Worm (Caenorhabditis elegans) whole organism, young adult: ENCODE measurements around the gene anmt-2.

Experiments
- B0019.2 ChIP-seq: fragments of 200-800 bp; sonication (Bioruptor generic); conservative IDR thresholded peaks from 2 replicates; pipeline ENCODE4 v1.3.6; 2022; ENCODE audit warnings: missing genetic modification reagents, missing genetic modification characterization, missing compliant biosample characterization
- B0336.3 ChIP-seq: fragments of 200-800 bp; sonication (Bioruptor generic); IDR thresholded peaks from 2 replicates; pipeline ENCODE4 v1.3.6; 2022; ENCODE audit warnings: missing genetic modification characterization, missing compliant biosample characterization
- C06A6.2 ChIP-seq: fragments of 200-800 bp; sonication (Bioruptor generic); conservative IDR thresholded peaks from 2 replicates; pipeline ENCODE4 v1.3.6; 2022; ENCODE audit warnings: missing genetic modification characterization, missing compliant biosample characterization
- C17E4.6 ChIP-seq: fragments of 200-800 bp; sonication (Bioruptor generic); IDR thresholded peaks from 2 replicates; pipeline ENCODE4 v1.3.6; 2022; ENCODE audit warnings: missing genetic modification reagents, missing genetic modification characterization, missing compliant biosample characterization
- F22D6.2 ChIP-seq: sonication (generic microtip); optimal IDR thresholded peaks from 2 replicates; lab custom pipeline; 2016; ENCODE audit warnings: mild to moderate bottlenecking, missing genetic modification characterization, missing compliant biosample characterization
- F23B12.7 ChIP-seq: sonication (generic microtip); optimal IDR thresholded peaks from 2 replicates; lab custom pipeline; 2017; ENCODE audit warnings: missing genetic modification characterization, mild to moderate bottlenecking, missing compliant biosample characterization, antibody characterized with exemption, moderate library complexity; ENCODE audit not compliant: insufficient read depth
- F39B2.1 ChIP-seq: fragments of 200-800 bp; sonication (Bioruptor generic); IDR thresholded peaks from 2 replicates; pipeline ENCODE4 v1.3.6; 2022; ENCODE audit warnings: missing genetic modification reagents, missing genetic modification characterization, missing compliant biosample characterization
- F49E8.2 ChIP-seq: sonication (generic microtip); optimal IDR thresholded peaks from 3 replicates; lab custom pipeline; 2017; ENCODE audit warnings: missing genetic modification characterization, mild to moderate bottlenecking, missing compliant biosample characterization, antibody characterized with exemption, moderate library complexity; ENCODE audit not compliant: insufficient read depth
- F55B11.4 ChIP-seq: sonication (generic microtip); optimal IDR thresholded peaks from 2 replicates; lab custom pipeline; 2016; ENCODE audit warnings: missing compliant biosample characterization, missing genetic modification characterization, borderline replicate concordance; ENCODE audit not compliant: insufficient read depth
- Y67H2A.10 ChIP-seq: fragments of 200-800 bp; sonication (Bioruptor generic); conservative IDR thresholded peaks from 2 replicates; pipeline ENCODE4 v1.3.6; 2022; ENCODE audit warnings: missing genetic modification reagents, missing genetic modification characterization, missing compliant biosample characterization
- athp-1 ChIP-seq: sonication (generic microtip); optimal IDR thresholded peaks from 2 replicates; lab custom pipeline; 2017; ENCODE audit warnings: mild to moderate bottlenecking, missing genetic modification characterization, missing compliant biosample characterization
- attf-6 ChIP-seq: fragments of 200-800 bp; sonication (Bioruptor generic); IDR thresholded peaks from 2 replicates; pipeline ENCODE4 v1.3.6; 2022; ENCODE audit warnings: missing genetic modification reagents, missing genetic modification characterization, missing compliant biosample characterization
- ccch-3 ChIP-seq: fragments of 200-800 bp; sonication (Bioruptor generic); optimal IDR thresholded peaks from 2 replicates; lab custom pipeline; 2018; ENCODE audit warnings: mild to moderate bottlenecking, missing genetic modification characterization, missing compliant biosample characterization
- cebp-1 ChIP-seq, 2 experiments: fragments of 200-800 bp in 1 of 2; sonication (Bioruptor generic) in 1 of 2; sonication (generic microtip) in 1 of 2; IDR thresholded peaks in 1 of 2; optimal IDR thresholded peaks in 1 of 2; 2 replicates each; pipeline versions ENCODE4 v1.3.6 to Lab custom; 2017 to 2022; ENCODE audit warnings: missing compliant biosample characterization in 2 of 2, missing genetic modification characterization in 2 of 2, mild to moderate bottlenecking in 1 of 2, missing genetic modification reagents in 1 of 2, moderate library complexity in 1 of 2
- ceh-100 ChIP-seq: fragments of 200-800 bp; sonication (Bioruptor generic); IDR thresholded peaks from 2 replicates; pipeline ENCODE4 v1.3.6; 2022; ENCODE audit warnings: missing genetic modification reagents, missing genetic modification characterization, missing compliant biosample characterization
- ceh-79 ChIP-seq: sonication (generic microtip); optimal IDR thresholded peaks from 2 replicates; lab custom pipeline; 2017; ENCODE audit warnings: mild to moderate bottlenecking, missing genetic modification characterization, missing compliant biosample characterization
- ceh-91 ChIP-seq: fragments of 200-800 bp; sonication (Bioruptor generic); IDR thresholded peaks from 2 replicates; pipeline ENCODE4 v1.3.6; 2022; ENCODE audit warnings: missing genetic modification reagents, missing genetic modification characterization, missing compliant biosample characterization
- chd-7 ChIP-seq: sonication (generic microtip); optimal IDR thresholded peaks from 2 replicates; lab custom pipeline; 2016; ENCODE audit warnings: mild to moderate bottlenecking, missing genetic modification characterization, moderate library complexity, missing compliant biosample characterization
- dox-1 ChIP-seq: fragments of 200-800 bp; sonication (Bioruptor generic); IDR thresholded peaks from 2 replicates; pipeline ENCODE4 v1.3.6; 2022; ENCODE audit warnings: missing genetic modification reagents, missing genetic modification characterization, missing compliant biosample characterization
- ekl-4 ChIP-seq: fragments of 200-800 bp; sonication (Bioruptor generic); IDR thresholded peaks from 2 replicates; pipeline ENCODE4 v1.3.6; 2022; ENCODE audit warnings: missing genetic modification reagents, missing genetic modification characterization, missing compliant biosample characterization
- hlh-12 ChIP-seq: sonication (generic microtip); optimal IDR thresholded peaks from 2 replicates; lab custom pipeline; 2016; ENCODE audit warnings: missing genetic modification characterization, missing compliant biosample characterization
- hmg-1.2 ChIP-seq: fragments of 200-800 bp; sonication (Bioruptor generic); IDR thresholded peaks from 2 replicates; pipeline ENCODE4 v1.3.6; 2022; ENCODE audit warnings: missing genetic modification reagents, missing genetic modification characterization, missing compliant biosample characterization
- hmg-20 ChIP-seq: fragments of 200-800 bp; sonication (Bioruptor generic); IDR thresholded peaks from 2 replicates; pipeline ENCODE4 v1.3.6; 2022; ENCODE audit warnings: missing genetic modification reagents, missing genetic modification characterization, missing compliant biosample characterization
- lag-1 ChIP-seq: fragments of 200-800 bp; sonication (Bioruptor generic); IDR thresholded peaks from 2 replicates; pipeline ENCODE4 v1.3.6; 2022; ENCODE audit warnings: missing genetic modification reagents, missing genetic modification characterization, missing compliant biosample characterization
- let-607 ChIP-seq, 2 experiments: fragments of 200-800 bp in 1 of 2; sonication (Bioruptor generic) in 1 of 2; sonication (generic microtip) in 1 of 2; optimal IDR thresholded peaks; 2 replicates each; lab custom pipeline; 2016 to 2018; ENCODE audit warnings: mild to moderate bottlenecking in 2 of 2, missing compliant biosample characterization in 2 of 2, missing genetic modification characterization in 2 of 2, moderate library complexity in 2 of 2, missing genotype in 1 of 2
- lin-26 ChIP-seq: fragments of 200-800 bp; sonication (Bioruptor generic); IDR thresholded peaks from 2 replicates; pipeline ENCODE4 v1.3.6; 2022; ENCODE audit warnings: missing genetic modification reagents, missing genetic modification characterization, missing compliant biosample characterization
- lsl-1 ChIP-seq: fragments of 200-800 bp; sonication (Bioruptor generic); optimal IDR thresholded peaks from 2 replicates; lab custom pipeline; 2018; ENCODE audit warnings: mild to moderate bottlenecking, missing genetic modification characterization, moderate library complexity, missing compliant biosample characterization
- madf-10 ChIP-seq: sonication (generic microtip); optimal IDR thresholded peaks from 2 replicates; lab custom pipeline; 2016; ENCODE audit warnings: mild to moderate bottlenecking, missing genetic modification characterization, missing compliant biosample characterization
- nfya-1 ChIP-seq: sonication (generic microtip); optimal IDR thresholded peaks from 2 replicates; lab custom pipeline; 2017; ENCODE audit warnings: antibody characterized with exemption, missing compliant biosample characterization, missing genetic modification characterization, borderline replicate concordance; ENCODE audit not compliant: insufficient read depth
- nhr-120 ChIP-seq: fragments of 200-800 bp; sonication (Bioruptor generic); IDR thresholded peaks from 2 replicates; pipeline ENCODE4 v1.3.6; 2022; ENCODE audit warnings: missing genetic modification characterization, missing compliant biosample characterization
- nhr-179 ChIP-seq: sonication (generic microtip); optimal IDR thresholded peaks from 2 replicates; lab custom pipeline; 2016; ENCODE audit warnings: mild to moderate bottlenecking, missing genetic modification characterization, missing compliant biosample characterization
- nhr-27 ChIP-seq: fragments of 200-800 bp; sonication (Bioruptor generic); optimal IDR thresholded peaks from 2 replicates; lab custom pipeline; 2018; ENCODE audit warnings: mild to moderate bottlenecking, missing genetic modification characterization, moderate library complexity, missing compliant biosample characterization
- nhr-80 ChIP-seq: sonication (generic microtip); optimal IDR thresholded peaks from 2 replicates; lab custom pipeline; 2016; ENCODE audit warnings: missing genetic modification characterization, missing compliant biosample characterization
- nhr-90 ChIP-seq: sonication (generic microtip); optimal IDR thresholded peaks from 2 replicates; lab custom pipeline; 2016; ENCODE audit warnings: missing genotype, mild to moderate bottlenecking, missing genetic modification characterization, missing compliant biosample characterization
- rcor-1 ChIP-seq: fragments of 200-800 bp; sonication (Bioruptor generic); IDR thresholded peaks from 2 replicates; pipeline ENCODE4 v1.3.6; 2022; ENCODE audit warnings: missing genetic modification reagents, missing genetic modification characterization, missing compliant biosample characterization
- rpc-1 ChIP-seq, 2 experiments: fragments of 150-350 bp in 1 of 2; sonication (generic microtip) in 1 of 2; optimal IDR thresholded peaks; 2 replicates each; lab custom pipeline; 2014 to 2018; ENCODE audit warnings: missing biosample characterization in 1 of 2, missing genetic modification characterization in 1 of 2, missing genetic modification reagents in 1 of 2, missing genotype in 1 of 2
- sdz-38 ChIP-seq: sonication (generic microtip); optimal IDR thresholded peaks from 2 replicates; lab custom pipeline; 2016; ENCODE audit warnings: missing genotype, missing genetic modification characterization, missing compliant biosample characterization
- sea-2 ChIP-seq: fragments of 200-800 bp; sonication (Bioruptor generic); IDR thresholded peaks from 2 replicates; pipeline ENCODE4 v1.3.6; 2022; ENCODE audit warnings: missing genetic modification characterization, missing compliant biosample characterization
- somi-1 ChIP-seq: fragments of 200-800 bp; sonication (Bioruptor generic); optimal IDR thresholded peaks from 2 replicates; lab custom pipeline; 2018; ENCODE audit warnings: mild to moderate bottlenecking, missing genetic modification characterization, missing compliant biosample characterization
- tbp1 ChIP-seq: fragments of 200-800 bp; sonication (Bioruptor generic); optimal IDR thresholded peaks from 2 replicates; lab custom pipeline; 2018; ENCODE audit warnings: mild to moderate bottlenecking, missing genetic modification characterization, missing compliant biosample characterization
- unc-62 ChIP-seq: fragments of 150-350 bp; optimal IDR thresholded peaks from 2 replicates; lab custom pipeline; 2014; ENCODE audit warnings: missing biosample characterization, missing genetic modification reagents, missing genetic modification characterization
- zim-3 ChIP-seq: sonication (generic microtip); optimal IDR thresholded peaks from 2 replicates; lab custom pipeline; 2017; ENCODE audit warnings: mild to moderate bottlenecking, missing genetic modification characterization, moderate library complexity, missing compliant biosample characterization
- ztf-22 ChIP-seq: fragments of 200-800 bp; sonication (Bioruptor generic); optimal IDR thresholded peaks from 2 replicates; lab custom pipeline; 2018; ENCODE audit warnings: mild to moderate bottlenecking, missing genetic modification characterization, moderate library complexity, missing compliant biosample characterization
- ztf-26 ChIP-seq: sonication (generic microtip); optimal IDR thresholded peaks from 2 replicates; lab custom pipeline; 2017; ENCODE audit warnings: missing genetic modification characterization, missing compliant biosample characterization
- ztf-6 ChIP-seq: fragments of 200-800 bp; sonication (Bioruptor generic); IDR thresholded peaks from 2 replicates; pipeline ENCODE4 v1.3.6; 2022; ENCODE audit warnings: missing genetic modification reagents, missing genetic modification characterization, missing compliant biosample characterization

anmt-2 gene

DNA sequence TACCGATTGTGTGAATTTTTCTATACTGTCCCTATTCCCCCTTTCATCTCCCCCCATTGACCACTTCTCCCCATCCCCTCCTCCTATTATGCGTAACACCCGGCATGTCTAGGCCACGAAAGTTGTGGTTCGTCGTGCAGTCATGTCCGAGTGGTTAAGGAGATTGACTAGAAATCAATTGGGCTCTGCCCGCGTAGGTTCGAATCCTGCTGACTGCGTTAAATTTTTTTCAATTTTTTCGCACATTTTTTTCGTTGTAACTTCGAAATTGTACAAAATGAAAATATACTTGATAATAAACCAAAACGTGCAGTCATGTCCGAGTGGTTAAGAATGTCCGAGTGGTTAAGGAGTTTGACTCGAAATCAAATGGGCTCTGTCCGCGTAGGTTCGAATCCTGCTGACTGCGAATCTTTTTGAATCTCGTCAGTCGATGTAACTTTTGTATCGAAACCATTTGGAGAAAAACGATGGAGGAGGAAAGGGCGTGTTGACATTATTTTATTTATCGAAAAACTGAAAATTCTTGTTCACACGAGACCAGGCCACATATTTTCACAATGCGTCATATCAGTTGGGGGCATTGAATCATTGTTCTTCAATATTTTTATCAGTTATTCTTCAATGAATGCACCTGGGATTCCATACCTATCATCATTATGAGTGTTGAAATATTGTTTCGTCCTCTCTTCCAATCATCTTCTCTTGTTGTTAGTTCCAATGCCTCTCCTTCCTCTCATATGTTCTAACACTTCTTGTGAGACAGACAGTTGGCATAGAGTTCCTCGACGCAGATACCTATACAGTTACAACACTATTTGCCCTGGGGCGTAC, 1.3 kb upstream of the anmt-2 start, which contains the start of gene nfm-1 (continued):
- TF ChIP-seq hmg-1.2 (GFP tag; lab: Robert Waterston, UW): peak; percentile 82
- TF ChIP-seq nfya-1: no peak
- peak; percentile 69 for TF ChIP-seq ztf-26
- peak; percentile 48 to 68 for TF ChIP-seq let-607 (tag; optimal IDR thresholded peaks at IDR 0.05; lab: Kevin White, UChicago)
- no peak for TF ChIP-seq sea-2
- TF ChIP-seq F23B12.7 (tag; lab: Kevin White, UChicago): peak; percentile 50
- TF ChIP-seq lsl-1 (GFP tag; lab: Kevin White, UChicago): peak; percentile 60
- TF ChIP-seq madf-10 (tag; lab: Kevin White, UChicago): peak; percentile 81
- no peak for TF ChIP-seq unc-62 (GFP tag; lab: Kevin White, UChicago)
- peak; percentile 99 for TF ChIP-seq nhr-80 (tag; lab: Kevin White, UChicago)
- no peak for TF ChIP-seq nhr-179
- no peak for TF ChIP-seq nhr-27
- peak; percentile 71 for TF ChIP-seq athp-1 (tag; lab: Kevin White, UChicago)
- TF ChIP-seq B0019.2 (GFP tag; lab: Robert Waterston, UW): no peak; the same call in 1 of the 2 replicates
- peak; percentile 78; the same call in 1 of the 2 replicates for TF ChIP-seq ekl-4 (GFP tag; lab: Robert Waterston, UW)
- TF ChIP-seq ztf-6: peak; percentile 19; the same call in 1 of the 2 replicates
- no peak for TF ChIP-seq hlh-12 (tag; lab: Kevin White, UChicago)
- peak; percentile 84 for TF ChIP-seq chd-7 (tag; lab: Kevin White, UChicago)
- TF ChIP-seq sdz-38 (tag; lab: Kevin White, UChicago): no peak
- peak; percentile 78 for TF ChIP-seq nhr-90 (tag; lab: Kevin White, UChicago)
- no peak for TF ChIP-seq F55B11.4 (tag; lab: Kevin White, UChicago)
- 0 out of 2 replicates have a peak, but pooled peaks have one; percentile 41 for TF ChIP-seq C17E4.6 (GFP tag; lab: Robert Waterston, UW)
- TF ChIP-seq somi-1 (GFP tag; lab: Kevin White, UChicago): peak; percentile 71
- peak; percentile 39; the same call in 1 of the 2 replicates for TF ChIP-seq ceh-91
- peak; percentile 60 for TF ChIP-seq F49E8.2 (tag; lab: Kevin White, UChicago)
- peak; percentile 39 for TF ChIP-seq zim-3 (tag; lab: Kevin White, UChicago)
- no peak for TF ChIP-seq F39B2.1 (GFP tag; lab: Robert Waterston, UW)
- peak; percentile 46; the same call in 1 of the 2 replicates for TF ChIP-seq hmg-20
- TF ChIP-seq rcor-1 (GFP tag; lab: Robert Waterston, UW): peak; percentile 76
- TF ChIP-seq attf-6: no peak
- TF ChIP-seq nhr-120 (GFP tag; lab: Robert Waterston, UW): no peak
- TF ChIP-seq ztf-22: no peak
- TF ChIP-seq ceh-100: peak; percentile 54; the same call in 1 of the 2 replicates
- no peak for TF ChIP-seq ceh-79 (tag; lab: Kevin White, UChicago)
- peak; percentile 71 for TF ChIP-seq dox-1 (GFP tag; lab: Robert Waterston, UW)
- TF ChIP-seq lin-26 (GFP tag; lab: Robert Waterston, UW): peak; percentile 88
- peak; percentile 79 for TF ChIP-seq B0336.3 (GFP tag; lab: Robert Waterston, UW)
- TF ChIP-seq cebp-1 (GFP tag; IDR thresholded peaks at IDR 0.05; lab: Robert Waterston, UW): peak; percentile 55
- peak; percentile 74 for TF ChIP-seq cebp-1 (tag; optimal IDR thresholded peaks at IDR 0.05; lab: Kevin White, UChicago)
- no peak for TF ChIP-seq ccch-3 (GFP tag; lab: Kevin White, UChicago)
- no peak for TF ChIP-seq lag-1
- peak; percentile 66; the same call in 1 of the 2 replicates for TF ChIP-seq C06A6.2 (GFP tag; lab: Robert Waterston, UW)
- peak; percentile 27 for TF ChIP-seq F22D6.2 (tag; lab: Kevin White, UChicago)
- peak; percentile 84 for TF ChIP-seq rpc-1 (optimal IDR thresholded peaks at IDR 0.05; lab: Kevin White, UChicago)
- peak; percentile 91 for TF ChIP-seq rpc-1 (tag; optimal IDR thresholded peaks at IDR 0.05; lab: Kevin White, UChicago)
- TF ChIP-seq Y67H2A.10: 0 out of 2 replicates have a peak, but pooled peaks have one; percentile 18
- peak; percentile 98 for TF ChIP-seq tbp1 (GFP tag; lab: Kevin White, UChicago)
